Fruit fly (Drosophila melanogaster) whole organism, embryonic: ENCODE data around the gene Hacd1.

Source experiments
- CG10147 ChIP-seq: fragments of 200-800 bp; sonication (Bioruptor generic); optimal IDR thresholded peaks from 2 replicates; lab custom pipeline; 2019; ENCODE audit warnings: missing biosample characterization, mild to moderate bottlenecking, missing genetic modification characterization, moderate library complexity
- CG1024 ChIP-seq: fragments of 200-800 bp; sonication (Bioruptor generic); IDR thresholded peaks from 2 replicates; pipeline ENCODE4 v1.3.6; 2022; ENCODE audit warnings: missing biosample characterization, missing genetic modification characterization
- CG14014 ChIP-seq: fragments of 200-800 bp; sonication (Bioruptor generic); IDR thresholded peaks from 2 replicates; pipeline ENCODE4 v1.3.6; 2022; ENCODE audit warnings: missing biosample characterization, missing genetic modification characterization
- CG15011 ChIP-seq: fragments of 200-800 bp; sonication (Bioruptor generic); optimal IDR thresholded peaks from 3 replicates; lab custom pipeline; 2018; ENCODE audit warnings: missing biosample characterization, mild to moderate bottlenecking, missing genetic modification characterization
- CG17361 ChIP-seq: fragments of 200-800 bp; sonication (Bioruptor generic); IDR thresholded peaks from 3 replicates; pipeline ENCODE4 v1.3.6; 2022; ENCODE audit warnings: missing biosample characterization, missing genetic modification characterization
- CG18262 ChIP-seq: fragments of 200-800 bp; optimal IDR thresholded peaks from 3 replicates; lab custom pipeline; 2019; ENCODE audit warnings: missing biosample characterization, mild to moderate bottlenecking, missing genetic modification characterization, moderate library complexity
- CG32767 ChIP-seq: fragments of 200-800 bp; sonication (Bioruptor generic); IDR thresholded peaks from 2 replicates; pipeline ENCODE4 v1.3.6; 2022; ENCODE audit warnings: missing biosample characterization, missing genetic modification characterization
- CG33213 ChIP-seq: fragments of 200-800 bp; sonication (Bioruptor generic); optimal IDR thresholded peaks from 3 replicates; lab custom pipeline; 2016; ENCODE audit warnings: missing biosample characterization, missing genetic modification characterization
- CG4707 ChIP-seq: fragments of 200-800 bp; sonication (Bioruptor generic); optimal IDR thresholded peaks from 2 replicates; lab custom pipeline; 2018; ENCODE audit warnings: missing biosample characterization, mild to moderate bottlenecking, missing genetic modification characterization, moderate library complexity
- CG4854 ChIP-seq: fragments of 200-800 bp; sonication (Bioruptor generic); optimal IDR thresholded peaks from 2 replicates; lab custom pipeline; 2016; ENCODE audit warnings: missing biosample characterization, missing genetic modification characterization, inconsistent platforms
- CG5180 ChIP-seq: fragments of 200-800 bp; sonication (Bioruptor generic); optimal IDR thresholded peaks from 3 replicates; lab custom pipeline; 2017; ENCODE audit warnings: missing biosample characterization, missing genetic modification characterization, mild to moderate bottlenecking, moderate library complexity, missing genetic modification reagents
- CG6689 ChIP-seq: fragments of 200-800 bp; sonication (Bioruptor generic); IDR thresholded peaks from 2 replicates; pipeline ENCODE4 v1.3.6; 2022; ENCODE audit warnings: missing biosample characterization, missing genetic modification characterization
- CG8290 ChIP-seq, 3 experiments: fragments of 200-800 bp; sonication (Bioruptor generic); optimal IDR thresholded peaks; 2 replicates each; lab custom pipeline; 2016 to 2019; ENCODE audit warnings: missing biosample characterization in 3 of 3, missing genetic modification characterization in 3 of 3, mild to moderate bottlenecking in 2 of 3, moderate library complexity in 1 of 3
- CG8359 ChIP-seq: fragments of 200-800 bp; sonication (Bioruptor generic); optimal IDR thresholded peaks from 2 replicates; lab custom pipeline; 2017; ENCODE audit warnings: missing biosample characterization, mild to moderate bottlenecking, missing genetic modification characterization, borderline replicate concordance
- CG9609 ChIP-seq: fragments of 200-800 bp; sonication (Bioruptor generic); optimal IDR thresholded peaks from 3 replicates; lab custom pipeline; 2016; ENCODE audit warnings: missing biosample characterization, missing genetic modification characterization
- Doc3 ChIP-seq: fragments of 200-800 bp; sonication (Bioruptor generic); IDR thresholded peaks from 3 replicates; pipeline ENCODE4 v1.3.6; 2022; ENCODE audit warnings: missing biosample characterization, missing genetic modification characterization; ENCODE audit not compliant: partially characterized antibody
- Drgx ChIP-seq: fragments of 200-800 bp; sonication (Bioruptor generic); IDR thresholded peaks from 2 replicates; pipeline ENCODE4 v1.3.6; 2022; ENCODE audit warnings: missing biosample characterization, missing genetic modification characterization
- E2f1 ChIP-seq: fragments of 200-800 bp; sonication (Bioruptor generic); IDR thresholded peaks from 2 replicates; pipeline ENCODE4 v1.3.6; 2022; ENCODE audit warnings: missing biosample characterization, missing genetic modification characterization
- Eip74EF ChIP-seq, 2 experiments: fragments of 200-800 bp in 1 of 2; fragments of >200 bp in 1 of 2; sonication (Bioruptor generic) in 1 of 2; optimal IDR thresholded peaks; 2 replicates each; lab custom pipeline; 2017 to 2019; ENCODE audit warnings: missing biosample characterization in 2 of 2, missing genetic modification characterization in 2 of 2, mild to moderate bottlenecking in 1 of 2, moderate library complexity in 1 of 2
- HHEX ChIP-seq: fragments of 200-800 bp; sonication (Bioruptor generic); optimal IDR thresholded peaks from 3 replicates; lab custom pipeline; 2017; ENCODE audit warnings: missing biosample characterization, mild to moderate bottlenecking, missing genetic modification characterization, missing genetic modification reagents
- HLH3B ChIP-seq: fragments of 200-800 bp; sonication (Bioruptor generic); IDR thresholded peaks from 2 replicates; pipeline ENCODE4 v1.3.6; 2022; ENCODE audit warnings: missing biosample characterization, missing genetic modification characterization
- HLH54F ChIP-seq: fragments of 200-800 bp; sonication (Bioruptor generic); optimal IDR thresholded peaks from 3 replicates; lab custom pipeline; 2016; ENCODE audit warnings: missing biosample characterization, missing genetic modification characterization
- HLHmδ ChIP-seq: fragments of 200-800 bp; sonication (Bioruptor generic); optimal IDR thresholded peaks from 2 replicates; lab custom pipeline; 2018; ENCODE audit warnings: missing biosample characterization, mild to moderate bottlenecking, missing genetic modification characterization, moderate library complexity
- HmgZ ChIP-seq: fragments of 200-800 bp; sonication (Bioruptor generic); optimal IDR thresholded peaks from 2 replicates; lab custom pipeline; 2018; ENCODE audit warnings: missing biosample characterization, mild to moderate bottlenecking, missing genetic modification characterization
- Hmr ChIP-seq: fragments of 200-800 bp; sonication (Bioruptor generic); optimal IDR thresholded peaks from 3 replicates; lab custom pipeline; 2017; ENCODE audit warnings: mild to moderate bottlenecking, missing biosample characterization, missing genetic modification reagents, missing genetic modification characterization
- Hmx ChIP-seq: fragments of 200-800 bp; sonication (Bioruptor generic); optimal IDR thresholded peaks from 2 replicates; lab custom pipeline; 2016; ENCODE audit warnings: missing biosample characterization, missing genetic modification characterization
- Max ChIP-seq: fragments of 200-800 bp; sonication (Bioruptor generic); optimal IDR thresholded peaks from 2 replicates; lab custom pipeline; 2016; ENCODE audit warnings: missing biosample characterization, mild to moderate bottlenecking, missing genetic modification characterization
- Six4 ChIP-seq: fragments of 200-800 bp; sonication (Bioruptor generic); optimal IDR thresholded peaks from 2 replicates; lab custom pipeline; 2016; ENCODE audit warnings: missing biosample characterization, missing genetic modification characterization
- Trl ChIP-seq, 3 experiments: fragments of >200 bp in 2 of 3; fragments of 200-800 bp in 1 of 3; sonication (Bioruptor generic) in 1 of 3; optimal IDR thresholded peaks; 2 replicates in 1 of 3; 3 replicates in 2 of 3; lab custom pipeline; 2016 to 2017; ENCODE audit warnings: missing biosample characterization in 1 of 3, missing genetic modification characterization in 1 of 3
- Xrp1 ChIP-seq: fragments of 200-800 bp; sonication (Bioruptor generic); IDR thresholded peaks from 2 replicates; pipeline ENCODE4 v1.3.6; 2022; ENCODE audit warnings: missing biosample characterization, missing genetic modification characterization
- bigmax ChIP-seq: fragments of 200-800 bp; sonication (Bioruptor generic); optimal IDR thresholded peaks from 2 replicates; lab custom pipeline; 2018; ENCODE audit warnings: missing biosample characterization, mild to moderate bottlenecking, missing genetic modification characterization
- br ChIP-seq: fragments of >200 bp; optimal IDR thresholded peaks from 2 replicates; lab custom pipeline; 2017
- bsh ChIP-seq, 2 experiments: fragments of 200-800 bp; sonication (Bioruptor generic); optimal IDR thresholded peaks; 2 replicates each; lab custom pipeline; 2017 to 2018; ENCODE audit warnings: mild to moderate bottlenecking in 2 of 2, missing biosample characterization in 2 of 2, missing genetic modification characterization in 2 of 2, moderate library complexity in 1 of 2
- cg ChIP-seq: fragments of 200-800 bp; sonication (Bioruptor generic); optimal IDR thresholded peaks from 3 replicates; lab custom pipeline; 2019; ENCODE audit warnings: missing biosample characterization, mild to moderate bottlenecking, missing genetic modification characterization, moderate library complexity
- danr ChIP-seq: fragments of 200-800 bp; sonication (Bioruptor generic); IDR thresholded peaks from 2 replicates; pipeline ENCODE4 v1.3.6; 2022; ENCODE audit warnings: missing biosample characterization, missing genetic modification characterization
- gfzf ChIP-seq: fragments of 200-800 bp; sonication (Bioruptor generic); optimal IDR thresholded peaks from 2 replicates; lab custom pipeline; 2016; ENCODE audit warnings: missing biosample characterization, mild to moderate bottlenecking, missing genetic modification characterization, moderate library complexity
- mld ChIP-seq: fragments of 200-800 bp; sonication (Bioruptor generic); IDR thresholded peaks from 3 replicates; pipeline ENCODE4 v1.3.6; 2022; ENCODE audit warnings: missing biosample characterization, missing genetic modification characterization; ENCODE audit not compliant: partially characterized antibody
- nom ChIP-seq: fragments of 200-800 bp; sonication (Bioruptor generic); optimal IDR thresholded peaks from 2 replicates; lab custom pipeline; 2017; ENCODE audit warnings: missing biosample characterization, missing genetic modification characterization, mild to moderate bottlenecking, moderate library complexity, missing genetic modification reagents
- oc ChIP-seq: fragments of 200-800 bp; sonication (Bioruptor generic); optimal IDR thresholded peaks from 2 replicates; lab custom pipeline; 2018; ENCODE audit warnings: missing biosample characterization, mild to moderate bottlenecking, missing genetic modification characterization, moderate library complexity
- org-1 ChIP-seq: fragments of 200-800 bp; sonication (Bioruptor generic); optimal IDR thresholded peaks from 2 replicates; lab custom pipeline; 2017; ENCODE audit warnings: missing biosample characterization, missing genetic modification characterization
- pfk ChIP-seq: fragments of 200-800 bp; sonication (Bioruptor generic); optimal IDR thresholded peaks from 2 replicates; lab custom pipeline; 2018; ENCODE audit warnings: missing biosample characterization, mild to moderate bottlenecking, missing genetic modification characterization, moderate library complexity
- pros ChIP-seq: fragments of 200-800 bp; sonication (Bioruptor generic); optimal IDR thresholded peaks from 3 replicates; lab custom pipeline; 2019; ENCODE audit warnings: missing biosample characterization, mild to moderate bottlenecking, missing genetic modification characterization, moderate library complexity
- shn ChIP-seq: fragments of 200-800 bp; sonication (Bioruptor generic); optimal IDR thresholded peaks from 3 replicates; lab custom pipeline; 2016; ENCODE audit warnings: missing biosample characterization, missing genetic modification characterization
- sob ChIP-seq: fragments of 200-800 bp; sonication (Bioruptor generic); IDR thresholded peaks from 2 replicates; pipeline ENCODE4 v1.3.6; 2022; ENCODE audit warnings: missing biosample characterization, missing genetic modification characterization
- sug ChIP-seq: fragments of 200-800 bp; optimal IDR thresholded peaks from 2 replicates; lab custom pipeline; 2019; ENCODE audit warnings: missing biosample characterization, mild to moderate bottlenecking, missing genetic modification characterization, moderate library complexity
- tap ChIP-seq: fragments of 200-800 bp; optimal IDR thresholded peaks from 3 replicates; lab custom pipeline; 2019; ENCODE audit warnings: missing biosample characterization, mild to moderate bottlenecking, missing genetic modification characterization, moderate library complexity
- tup ChIP-seq: fragments of 200-800 bp; sonication (Bioruptor generic); optimal IDR thresholded peaks from 2 replicates; lab custom pipeline; 2016; ENCODE audit warnings: missing biosample characterization, mild to moderate bottlenecking, missing genetic modification characterization, moderate library complexity
- unpg ChIP-seq: fragments of 200-800 bp; sonication (Bioruptor generic); optimal IDR thresholded peaks from 3 replicates; lab custom pipeline; 2018; ENCODE audit warnings: missing biosample characterization, mild to moderate bottlenecking, missing genetic modification characterization, moderate library complexity

The Hacd1 gene

dm6 chr2L:12010100-12010876 lies 8.2 kb upstream of the Hacd1 start (continued):
- peak; percentile 84 for TF ChIP-seq Hmr (GFP tag; lab: Kevin White, UChicago)
- TF ChIP-seq CG8290 (GFP tag; optimal IDR thresholded peaks at IDR 0.05; lab: Kevin White, UChicago) = no peak
- TF ChIP-seq CG8290 (tag; optimal IDR thresholded peaks at IDR 0.05; lab: Kevin White, UChicago) = peak; percentile 20 to 77
- peak; percentile 68 for TF ChIP-seq tap (tag; lab: Kevin White, UChicago)
- TF ChIP-seq CG32767 (GFP tag; lab: Robert Waterston, UW) = no peak
- TF ChIP-seq mld (GFP tag; lab: Robert Waterston, UW) = no peak
- TF ChIP-seq sug (tag; lab: Kevin White, UChicago) = peak; percentile 91
- no peak for TF ChIP-seq CG4854 (GFP tag; lab: Kevin White, UChicago)
- TF ChIP-seq Eip74EF (GFP tag; optimal IDR thresholded peaks at IDR 0.05; lab: Kevin White, UChicago) = peak in 1 of 2 experiments; percentile 45
- no peak for TF ChIP-seq HLH54F (GFP tag; lab: Kevin White, UChicago)
- TF ChIP-seq pfk (GFP tag; lab: Kevin White, UChicago) = peak; percentile 68
- no peak for TF ChIP-seq org-1 (GFP tag; lab: Kevin White, UChicago)
- TF ChIP-seq Hmx (GFP tag; lab: Kevin White, UChicago) = no peak
- no peak for TF ChIP-seq danr (GFP tag; lab: Robert Waterston, UW)
- TF ChIP-seq HmgZ (tag; lab: Kevin White, UChicago) = peak; percentile 76
- no peak for TF ChIP-seq CG9609 (GFP tag; lab: Kevin White, UChicago)
- TF ChIP-seq Max (GFP tag; lab: Kevin White, UChicago) = no peak
- TF ChIP-seq Xrp1 (GFP tag; lab: Robert Waterston, UW) = no peak
- TF ChIP-seq CG6689 (GFP tag; lab: Robert Waterston, UW) = no peak
- no peak for TF ChIP-seq CG18262 (tag; lab: Kevin White, UChicago)
- peak; percentile 96 for TF ChIP-seq CG5180 (GFP tag; lab: Kevin White, UChicago)
- peak; percentile 91 for TF ChIP-seq cg (GFP tag; lab: Kevin White, UChicago)
- no peak for TF ChIP-seq Doc3 (GFP tag; lab: Robert Waterston, UW)
- TF ChIP-seq CG4707 (GFP tag; lab: Kevin White, UChicago) = peak; percentile 91
- TF ChIP-seq CG15011 (GFP tag; lab: Kevin White, UChicago) = peak; percentile 16
- TF ChIP-seq CG17361 = no peak
- TF ChIP-seq HLHmδ (GFP tag; lab: Kevin White, UChicago) = peak; percentile 68
- TF ChIP-seq CG1024 (GFP tag; lab: Robert Waterston, UW) = no peak
- no peak for TF ChIP-seq bigmax (GFP tag; lab: Kevin White, UChicago)
- TF ChIP-seq unpg = no peak
- TF ChIP-seq gfzf (GFP tag; lab: Kevin White, UChicago) = no peak
- TF ChIP-seq CG14014 (GFP tag; lab: Robert Waterston, UW) = no peak
- TF ChIP-seq Six4 (GFP tag; lab: Kevin White, UChicago) = no peak
- TF ChIP-seq CG8359 = peak; percentile 34
- TF ChIP-seq oc (tag; lab: Kevin White, UChicago) = peak; percentile 99
- no peak for TF ChIP-seq sob
- TF ChIP-seq CG10147 (GFP tag; lab: Kevin White, UChicago) = no peak
- no peak for TF ChIP-seq Drgx (GFP tag; lab: Robert Waterston, UW)
- no peak for TF ChIP-seq shn
- TF ChIP-seq Trl (optimal IDR thresholded peaks at IDR 0.05; lab: Kevin White, UChicago) = peak; percentile 6 to 48
- peak; percentile 6 for TF ChIP-seq Trl (GFP tag; optimal IDR thresholded peaks at IDR 0.05; lab: Kevin White, UChicago)
- peak; percentile 99 for TF ChIP-seq pros (GFP tag; lab: Kevin White, UChicago)
- TF ChIP-seq bsh (GFP tag; optimal IDR thresholded peaks at IDR 0.05; lab: Kevin White, UChicago) = peak in 1 of 2 experiments; percentile 42
- TF ChIP-seq E2f1 = no peak
- no peak for TF ChIP-seq br (lab: Kevin White, UChicago)
- TF ChIP-seq HLH3B = no peak
- TF ChIP-seq tup = no peak
- TF ChIP-seq CG33213 = no peak
- TF ChIP-seq HHEX (GFP tag; lab: Kevin White, UChicago) = no peak
- TF ChIP-seq nom (GFP tag; lab: Kevin White, UChicago) = peak; percentile 65
